Worm (Caenorhabditis elegans): Measurements from ENCODE around the gene Y66D12A.30.

DNA sequence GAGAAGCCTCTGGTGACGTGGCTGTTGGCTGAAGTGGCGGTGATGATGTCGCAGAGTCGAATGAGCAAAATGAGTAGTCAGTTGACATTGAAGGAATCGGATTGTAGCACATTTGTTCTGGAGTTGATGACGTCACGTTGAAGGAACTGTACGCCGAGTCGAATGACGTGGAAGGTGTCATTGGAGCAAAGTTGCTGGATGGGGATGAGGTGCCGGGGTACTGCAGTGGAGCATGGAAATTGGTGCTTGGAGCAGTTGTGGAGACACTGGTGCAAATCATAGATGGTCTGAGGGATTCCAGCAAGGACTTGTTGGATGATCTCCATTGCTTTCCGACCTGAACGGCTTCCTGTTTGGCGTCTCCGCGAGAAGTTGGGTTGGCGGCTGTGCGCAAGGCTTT is 23.8 kb downstream of the Y66D12A.30 start:
- TF ChIP-seq unc-62 (GFP tag; optimal IDR thresholded peaks at IDR 0.05) = no peak
- TF ChIP-seq lin-39 (tag; optimal IDR thresholded peaks at IDR 0.05) = no peak
- TF ChIP-seq lsy-2 (tag; optimal IDR thresholded peaks at IDR 0.05) = no peak
- TF ChIP-seq F13H6.1 (tag; optimal IDR thresholded peaks at IDR 0.05) = no peak
- TF ChIP-seq Y55F3AM.14 (GFP tag; optimal IDR thresholded peaks at IDR 0.05) = no peak
- TF ChIP-seq ztf-11 (tag; optimal IDR thresholded peaks at IDR 0.05) = no peak
- TF ChIP-seq ztf-4 (tag; optimal IDR thresholded peaks at IDR 0.05) = no peak
- TF ChIP-seq snpc-4 (tag; optimal IDR thresholded peaks at IDR 0.05) = no peak
- no peak for TF ChIP-seq egl-27 (tag; optimal IDR thresholded peaks at IDR 0.05)
- TF ChIP-seq elt-1 (tag; optimal IDR thresholded peaks at IDR 0.05) = no peak
- TF ChIP-seq aly-2 (tag; optimal IDR thresholded peaks at IDR 0.05) = no peak
- TF ChIP-seq nhr-77 (tag; optimal IDR thresholded peaks at IDR 0.05) = no peak
- TF ChIP-seq sma-3 (GFP tag; optimal IDR thresholded peaks at IDR 0.05) = no peak
- no peak for TF ChIP-seq nhr-12 (tag; optimal IDR thresholded peaks at IDR 0.05)
